Worm (Caenorhabditis elegans): Measurements from ENCODE around the gene tag-340.

Gene tag-340

DNA sequence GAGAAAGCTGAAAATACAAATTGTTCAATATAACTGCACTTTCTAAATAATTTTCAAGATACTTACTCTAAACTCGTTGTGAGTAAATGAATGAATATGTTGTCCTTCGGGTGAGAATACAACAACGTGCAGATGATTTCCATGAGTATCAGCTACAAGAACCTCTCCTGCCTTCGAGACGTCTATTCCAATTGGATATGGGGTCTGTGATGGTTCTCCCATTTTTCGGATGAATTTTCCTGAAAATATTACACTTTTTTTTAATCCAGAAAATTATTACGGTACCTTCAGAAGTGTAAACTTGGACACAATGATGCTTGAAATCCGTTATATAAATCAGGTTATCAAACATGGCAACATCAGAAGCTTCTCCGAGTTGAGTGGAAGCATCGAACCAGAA, 5.0 kb upstream of the tag-340 start:
- no peak for TF ChIP-seq ztf-23 (GFP tag; IDR thresholded peaks at IDR 0.05)
- TF ChIP-seq T22C8.4 (GFP tag; IDR thresholded peaks at IDR 0.05), result no peak
- no peak for TF ChIP-seq flt-1 (GFP tag; IDR thresholded peaks at IDR 0.05)
- TF ChIP-seq klf-2 (GFP tag; conservative IDR thresholded peaks at IDR 0.05), result no peak
- TF ChIP-seq cog-1 (tag; optimal IDR thresholded peaks at IDR 0.05), result no peak
- no peak for TF ChIP-seq tab-1 (GFP tag; IDR thresholded peaks at IDR 0.05)
- TF ChIP-seq ref-1 (GFP tag; conservative IDR thresholded peaks at IDR 0.05), result no peak
- no peak for TF ChIP-seq med-1 (GFP tag; optimal IDR thresholded peaks at IDR 0.05; ENCODE audit: insufficient read depth)
- TF ChIP-seq ztf-29 (GFP tag; IDR thresholded peaks at IDR 0.05), result no peak

DNA sequence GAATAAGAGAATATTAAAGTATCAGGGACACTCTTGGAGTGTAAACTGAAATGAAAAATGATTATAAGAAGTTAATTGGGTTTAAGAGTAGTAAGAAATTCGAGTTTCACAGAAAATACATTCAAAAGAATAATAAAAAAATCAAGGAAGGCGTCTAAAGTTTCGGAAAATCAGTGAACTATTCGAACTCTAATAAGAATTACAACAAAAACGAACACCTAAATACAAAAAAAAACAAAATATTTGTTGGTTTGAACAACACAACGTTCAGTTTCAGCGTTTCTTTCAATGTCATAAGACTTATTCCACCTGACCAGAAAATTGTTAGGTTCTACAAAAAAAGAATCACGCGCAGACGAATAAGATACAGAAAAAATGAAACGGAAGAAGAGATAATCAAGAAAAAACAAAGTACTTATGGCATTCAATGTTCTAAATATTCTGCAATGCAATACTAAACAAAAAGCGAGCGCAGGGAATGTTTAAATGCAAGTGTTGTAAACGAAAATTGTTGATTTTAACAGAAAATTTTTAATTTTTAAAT, 1.2 kb upstream of the tag-340 start, which contains the start of gene nhl-2:
Gene nhl-2 (minus strand): TSS at position 51 of the 544 bp plus-strand sequence.
- TF ChIP-seq ref-1 (GFP tag; conservative IDR thresholded peaks at IDR 0.05), result no peak
- no peak for TF ChIP-seq med-1 (GFP tag; optimal IDR thresholded peaks at IDR 0.05; ENCODE audit: insufficient read depth)
- no peak for TF ChIP-seq ztf-23 (GFP tag; IDR thresholded peaks at IDR 0.05)
- no peak for TF ChIP-seq ztf-29 (GFP tag; IDR thresholded peaks at IDR 0.05)
- TF ChIP-seq cog-1 (tag; optimal IDR thresholded peaks at IDR 0.05), result no peak
- TF ChIP-seq klf-2 (GFP tag; conservative IDR thresholded peaks at IDR 0.05), result no peak
- no peak for TF ChIP-seq tab-1 (GFP tag; IDR thresholded peaks at IDR 0.05)
- TF ChIP-seq T22C8.4 (GFP tag; IDR thresholded peaks at IDR 0.05), result no peak
- TF ChIP-seq flt-1 (GFP tag; IDR thresholded peaks at IDR 0.05), result no peak

DNA sequence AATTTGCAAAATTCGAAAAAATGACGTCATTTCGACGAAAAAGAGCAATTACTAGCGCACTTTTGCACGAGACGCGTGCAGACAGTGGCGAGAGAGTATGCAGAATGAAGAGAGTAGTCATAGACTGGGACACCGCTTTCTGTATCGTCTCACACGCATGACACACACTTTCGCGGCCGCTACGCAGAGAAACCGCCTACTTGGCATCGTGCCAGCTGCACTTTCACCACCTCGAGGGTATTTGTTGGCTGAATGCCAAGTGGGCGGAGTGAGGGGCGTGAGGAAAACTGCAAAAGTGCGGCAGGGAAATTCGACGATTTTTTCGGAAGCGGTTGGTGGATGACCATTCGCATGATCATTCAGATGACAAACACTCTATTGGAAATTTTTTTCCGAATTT, 580 bp upstream of the tag-340 start:
- TF ChIP-seq cog-1 (tag; optimal IDR thresholded peaks at IDR 0.05), result peak; percentile 95
- TF ChIP-seq ztf-23 (GFP tag; IDR thresholded peaks at IDR 0.05), result peak; percentile 94
- TF ChIP-seq T22C8.4 (GFP tag; IDR thresholded peaks at IDR 0.05), result peak; percentile 36; the same call in 1 of the 2 replicates
- TF ChIP-seq flt-1 (GFP tag; IDR thresholded peaks at IDR 0.05), result peak; percentile 84
- no peak for TF ChIP-seq tab-1 (GFP tag; IDR thresholded peaks at IDR 0.05)
- no peak for TF ChIP-seq ref-1 (GFP tag; conservative IDR thresholded peaks at IDR 0.05)

DNA sequence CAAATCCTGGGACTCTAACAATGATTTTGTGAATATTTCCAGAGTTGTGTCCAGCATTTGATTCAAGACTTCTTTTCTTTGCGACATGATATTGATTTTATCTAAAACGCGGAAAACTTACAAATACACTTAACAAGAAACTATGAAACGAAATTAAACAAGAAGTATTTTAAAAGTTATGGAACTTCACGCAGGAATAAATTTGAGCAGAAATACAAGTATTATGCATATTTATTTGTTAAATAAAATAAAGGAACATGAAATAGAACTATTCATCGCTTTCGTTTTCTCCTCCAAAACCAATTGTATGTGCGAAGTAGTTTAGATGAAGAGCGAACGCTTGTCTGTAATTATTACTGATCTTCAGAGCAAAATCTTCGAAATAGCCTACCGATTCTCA, 3.5 kb downstream of the tag-340 start, which contains the start of gene kbp-2:
Gene kbp-2 (minus strand): TSS at position 101 of the 400 bp plus-strand sequence.
- TF ChIP-seq ztf-23 (GFP tag; IDR thresholded peaks at IDR 0.05), result no peak
- TF ChIP-seq T22C8.4 (GFP tag; IDR thresholded peaks at IDR 0.05), result no peak
- TF ChIP-seq klf-2 (GFP tag; conservative IDR thresholded peaks at IDR 0.05), result no peak
- TF ChIP-seq ztf-29 (GFP tag; IDR thresholded peaks at IDR 0.05), result no peak
- TF ChIP-seq cog-1 (tag; optimal IDR thresholded peaks at IDR 0.05), result no peak
- no peak for TF ChIP-seq ref-1 (GFP tag; conservative IDR thresholded peaks at IDR 0.05)
- TF ChIP-seq med-1 (GFP tag; optimal IDR thresholded peaks at IDR 0.05; ENCODE audit: insufficient read depth), result no peak
- no peak for TF ChIP-seq flt-1 (GFP tag; IDR thresholded peaks at IDR 0.05)
- TF ChIP-seq tab-1 (GFP tag; IDR thresholded peaks at IDR 0.05), result no peak

DNA sequence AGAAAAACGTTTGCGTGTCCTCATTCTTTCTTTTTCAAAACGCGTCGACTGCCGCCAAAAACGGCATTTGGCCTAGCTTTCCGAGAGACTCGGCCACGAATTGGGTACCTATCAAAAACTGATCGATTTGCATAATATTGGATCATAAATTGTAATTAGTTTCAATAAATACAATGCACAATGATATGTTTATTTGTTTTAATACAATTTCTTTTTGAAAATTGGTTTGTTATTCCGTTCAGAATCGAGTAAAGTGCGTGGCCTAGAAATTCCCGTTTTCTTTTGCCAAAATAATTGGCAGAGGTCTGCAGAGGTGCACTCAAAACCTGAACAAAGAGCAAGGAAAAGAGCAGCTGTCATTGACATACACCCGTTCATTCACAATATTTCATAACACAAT, 5.1 kb downstream of the tag-340 start, which contains the start of gene F26F4.8:
Gene F26F4.8 (minus strand): TSS at position 69 of the 400 bp plus-strand sequence.
- TF ChIP-seq ztf-29 (GFP tag; IDR thresholded peaks at IDR 0.05) (no peak), ref-1 (GFP tag; conservative IDR thresholded peaks at IDR 0.05) (no peak), T22C8.4 (GFP tag; IDR thresholded peaks at IDR 0.05) (no peak), tab-1 (GFP tag; IDR thresholded peaks at IDR 0.05) (no peak), cog-1 (tag; optimal IDR thresholded peaks at IDR 0.05) (no peak), ztf-23 (GFP tag; IDR thresholded peaks at IDR 0.05) (no peak), med-1 (GFP tag; optimal IDR thresholded peaks at IDR 0.05; ENCODE audit: insufficient read depth) (no peak)

DNA sequence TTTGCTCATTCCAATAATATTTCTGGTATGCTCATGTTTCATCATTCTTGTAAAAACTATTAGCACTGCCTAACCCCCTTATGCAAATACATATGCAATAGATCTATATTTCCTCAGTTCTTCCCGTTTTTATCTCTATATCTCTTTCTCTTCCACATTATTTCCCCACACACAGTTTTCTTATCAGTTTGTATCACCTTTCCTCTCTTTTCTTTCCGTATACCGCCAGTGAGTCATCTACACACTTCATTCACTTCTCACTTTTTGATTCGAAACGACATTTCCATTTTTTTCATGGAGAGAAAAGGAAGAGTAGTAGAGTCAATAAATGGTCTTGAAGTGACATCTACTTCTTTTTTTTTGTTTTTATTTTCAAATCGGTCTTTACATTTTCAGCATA, 6.1 kb downstream of the tag-340 start:
- no peak for TF ChIP-seq flt-1 (GFP tag; IDR thresholded peaks at IDR 0.05)
- TF ChIP-seq cog-1 (tag; optimal IDR thresholded peaks at IDR 0.05), result no peak
- no peak for TF ChIP-seq ztf-29 (GFP tag; IDR thresholded peaks at IDR 0.05)
- TF ChIP-seq T22C8.4 (GFP tag; IDR thresholded peaks at IDR 0.05), result no peak
- TF ChIP-seq med-1 (GFP tag; optimal IDR thresholded peaks at IDR 0.05; ENCODE audit: insufficient read depth), result no peak
- no peak for TF ChIP-seq ref-1 (GFP tag; conservative IDR thresholded peaks at IDR 0.05)
- no peak for TF ChIP-seq klf-2 (GFP tag; conservative IDR thresholded peaks at IDR 0.05)
- TF ChIP-seq ztf-23 (GFP tag; IDR thresholded peaks at IDR 0.05), result no peak
- TF ChIP-seq tab-1 (GFP tag; IDR thresholded peaks at IDR 0.05), result no peak

DNA sequence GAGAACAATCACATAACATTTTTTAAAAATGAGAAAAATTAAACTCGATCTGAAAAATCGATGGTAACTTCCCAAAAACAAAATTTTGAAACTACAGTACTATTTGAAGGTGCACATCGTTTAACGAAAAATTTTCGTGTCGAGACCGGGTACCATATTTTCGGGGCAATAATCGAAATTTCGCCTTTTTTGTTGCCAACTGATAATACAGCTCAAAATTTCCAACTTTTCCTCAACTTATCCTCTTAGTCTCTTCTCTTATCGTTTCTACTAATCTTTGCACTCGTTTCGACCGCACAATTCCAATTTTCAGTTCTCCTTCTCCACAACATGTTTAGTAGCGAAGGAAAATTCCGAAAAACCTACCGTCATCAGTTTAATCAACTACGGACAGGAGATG, 6.6 kb downstream of the tag-340 start, which contains the start of gene rom-1:
Gene rom-1 (plus strand): TSS at position 301 of the 400 bp plus-strand sequence.
- no peak for TF ChIP-seq T22C8.4 (GFP tag; IDR thresholded peaks at IDR 0.05)
- no peak for TF ChIP-seq cog-1 (tag; optimal IDR thresholded peaks at IDR 0.05)
- no peak for TF ChIP-seq ztf-23 (GFP tag; IDR thresholded peaks at IDR 0.05)
- no peak for TF ChIP-seq tab-1 (GFP tag; IDR thresholded peaks at IDR 0.05)
- TF ChIP-seq flt-1 (GFP tag; IDR thresholded peaks at IDR 0.05), result no peak
- no peak for TF ChIP-seq med-1 (GFP tag; optimal IDR thresholded peaks at IDR 0.05; ENCODE audit: insufficient read depth)
- no peak for TF ChIP-seq ref-1 (GFP tag; conservative IDR thresholded peaks at IDR 0.05)
- no peak for TF ChIP-seq klf-2 (GFP tag; conservative IDR thresholded peaks at IDR 0.05)
- no peak for TF ChIP-seq ztf-29 (GFP tag; IDR thresholded peaks at IDR 0.05)

DNA sequence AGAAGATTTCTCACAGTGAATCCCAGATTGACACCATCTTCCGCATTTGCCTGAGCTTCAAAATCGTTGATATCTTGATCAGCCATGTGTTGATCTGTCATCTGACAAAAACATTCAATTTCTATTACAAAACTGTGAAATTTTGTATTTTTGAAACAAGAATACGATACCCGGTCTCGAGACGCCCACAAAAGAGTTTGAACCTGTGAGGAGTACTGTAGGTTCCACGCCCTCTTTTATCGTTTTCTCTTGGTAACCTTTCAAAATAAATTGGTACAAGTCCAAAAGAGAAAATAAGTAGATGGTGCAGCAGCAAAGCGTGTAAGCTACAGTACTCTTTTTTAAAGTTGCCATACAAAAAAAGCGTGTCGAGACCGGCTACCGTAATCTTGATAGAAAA, 9.6 kb downstream of the tag-340 start, which contains the start of gene F26F4.12:
Gene F26F4.12 (minus strand): TSS at position 101 of the 400 bp plus-strand sequence.
- TF ChIP-seq tab-1 (GFP tag; IDR thresholded peaks at IDR 0.05), result no peak
- no peak for TF ChIP-seq klf-2 (GFP tag; conservative IDR thresholded peaks at IDR 0.05)
- no peak for TF ChIP-seq ref-1 (GFP tag; conservative IDR thresholded peaks at IDR 0.05)
- no peak for TF ChIP-seq med-1 (GFP tag; optimal IDR thresholded peaks at IDR 0.05; ENCODE audit: insufficient read depth)
- TF ChIP-seq T22C8.4 (GFP tag; IDR thresholded peaks at IDR 0.05), result no peak
- TF ChIP-seq ztf-29 (GFP tag; IDR thresholded peaks at IDR 0.05), result no peak
- no peak for TF ChIP-seq ztf-23 (GFP tag; IDR thresholded peaks at IDR 0.05)
- TF ChIP-seq cog-1 (tag; optimal IDR thresholded peaks at IDR 0.05), result no peak
- TF ChIP-seq flt-1 (GFP tag; IDR thresholded peaks at IDR 0.05), result no peak

DNA sequence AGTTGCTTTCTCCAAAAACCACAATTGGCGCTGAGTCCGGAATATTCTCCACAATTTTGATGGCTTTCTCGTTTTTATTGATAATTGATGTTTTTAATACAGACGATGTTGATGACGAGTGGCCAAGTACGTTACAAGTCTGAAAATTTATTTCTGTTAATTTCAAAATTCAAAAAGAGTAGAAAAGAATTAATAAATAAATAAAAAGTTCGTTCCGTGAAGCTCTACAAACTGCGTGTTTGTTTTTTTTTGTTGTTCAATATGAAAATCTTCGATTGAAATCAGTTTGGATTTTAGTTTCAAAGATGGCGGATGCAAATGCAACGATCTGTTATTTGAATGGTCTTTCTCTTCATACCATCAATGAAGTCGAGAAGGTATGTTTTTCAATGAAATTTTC, 10.6 kb downstream of the tag-340 start, which contains the start of gene F26F4.2:
Gene F26F4.2 (plus strand): TSS at position 301 of the 400 bp plus-strand sequence.
- TF ChIP-seq cog-1 (tag; optimal IDR thresholded peaks at IDR 0.05) (no peak), ztf-23 (GFP tag; IDR thresholded peaks at IDR 0.05) (no peak), ztf-29 (GFP tag; IDR thresholded peaks at IDR 0.05) (no peak), klf-2 (GFP tag; conservative IDR thresholded peaks at IDR 0.05) (no peak), tab-1 (GFP tag; IDR thresholded peaks at IDR 0.05) (no peak), med-1 (GFP tag; optimal IDR thresholded peaks at IDR 0.05; ENCODE audit: insufficient read depth) (no peak), ref-1 (GFP tag; conservative IDR thresholded peaks at IDR 0.05) (no peak), T22C8.4 (GFP tag; IDR thresholded peaks at IDR 0.05) (no peak), flt-1 (GFP tag; IDR thresholded peaks at IDR 0.05) (no peak)

All from whole organism, midembryonic.